Worm (Caenorhabditis elegans) whole organism, L1 larva: ENCODE results near the gene R10E4.11.

Source experiments
- ama-1 ChIP-seq: fragments of 150-350 bp; optimal IDR thresholded peaks from 2 replicates; lab custom pipeline; 2014
- jun-1 ChIP-seq: fragments of 150-350 bp; optimal IDR thresholded peaks from 2 replicates; lab custom pipeline; 2014; ENCODE audit warnings: missing biosample characterization, missing genetic modification reagents, missing genetic modification characterization
- lin-13 ChIP-seq: fragments of 150-350 bp; optimal IDR thresholded peaks from 2 replicates; lab custom pipeline; 2014; ENCODE audit warnings: missing biosample characterization, missing genetic modification reagents, missing genetic modification characterization
- lin-39 ChIP-seq: fragments of 150-350 bp; optimal IDR thresholded peaks from 2 replicates; lab custom pipeline; 2014; ENCODE audit warnings: missing biosample characterization, missing genetic modification reagents, missing genetic modification characterization
- lir-3 ChIP-seq: sonication (generic microtip); optimal IDR thresholded peaks from 2 replicates; lab custom pipeline; 2016; ENCODE audit warnings: mild to moderate bottlenecking, missing genetic modification characterization, moderate library complexity, missing compliant biosample characterization; ENCODE audit not compliant: poor library complexity
- mab-9 ChIP-seq: fragments of 200-800 bp; sonication (Bioruptor generic); IDR thresholded peaks from 2 replicates; pipeline ENCODE4 v1.3.6; 2022; ENCODE audit warnings: missing genetic modification reagents, missing genetic modification characterization, missing compliant biosample characterization
- nhr-12 ChIP-seq: sonication (generic microtip); optimal IDR thresholded peaks from 2 replicates; lab custom pipeline; 2017; ENCODE audit warnings: missing biosample characterization, missing genetic modification characterization
- nhr-28 ChIP-seq: fragments of 150-350 bp; optimal IDR thresholded peaks from 2 replicates; lab custom pipeline; 2014; ENCODE audit warnings: missing biosample characterization, missing genetic modification characterization
- nhr-90 ChIP-seq: sonication (generic microtip); optimal IDR thresholded peaks from 2 replicates; lab custom pipeline; 2016; ENCODE audit warnings: mild to moderate bottlenecking, missing genetic modification characterization, missing compliant biosample characterization; ENCODE audit not compliant: poor library complexity
- snpc-4 ChIP-seq: fragments of 150-350 bp; optimal IDR thresholded peaks from 2 replicates; lab custom pipeline; 2014; ENCODE audit warnings: missing biosample characterization, missing genetic modification characterization
- sox-4 ChIP-seq: sonication (generic microtip); optimal IDR thresholded peaks from 2 replicates; lab custom pipeline; 2016; ENCODE audit warnings: missing genetic modification characterization, missing compliant biosample characterization
- unc-62 ChIP-seq: fragments of 150-350 bp; optimal IDR thresholded peaks from 2 replicates; lab custom pipeline; 2014; ENCODE audit warnings: missing biosample characterization, missing genetic modification reagents, missing genetic modification characterization

DNA sequence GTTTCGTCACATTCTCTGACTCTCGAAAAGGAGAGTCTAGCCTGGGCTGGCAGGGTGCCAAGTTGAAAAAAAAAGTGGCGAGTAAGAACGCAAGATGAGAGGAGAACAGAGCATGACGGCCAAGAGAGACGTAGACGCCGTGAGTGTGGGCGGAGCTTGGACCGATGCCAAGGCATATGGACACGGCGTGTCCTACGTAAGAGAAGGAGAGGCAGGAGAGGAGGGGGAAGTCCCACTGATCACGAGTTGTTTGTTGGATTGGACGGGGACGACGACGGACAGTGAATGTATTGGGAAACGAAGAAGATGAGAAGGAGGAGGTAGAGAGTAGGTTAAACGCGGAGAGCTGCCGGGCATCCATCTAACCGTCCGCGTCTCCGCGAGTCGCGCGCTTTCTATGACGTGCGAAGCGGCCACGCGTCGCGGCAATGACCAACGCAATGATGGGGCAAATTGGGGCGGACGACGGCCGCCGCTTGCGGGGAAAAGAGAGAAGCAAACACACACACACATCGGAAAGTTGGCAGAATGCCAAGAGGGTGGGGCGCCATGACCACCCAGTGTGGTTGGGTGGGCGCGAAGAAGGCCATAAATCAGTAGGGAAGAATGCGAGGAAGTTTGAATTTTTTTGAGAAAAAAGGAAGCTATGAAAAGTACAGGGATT lies 18.8 kb downstream of the R10E4.11 start:
- TF ChIP-seq unc-62 (GFP tag; lab: Kevin White, UChicago) = peak; percentile 18
- peak; percentile 92 for TF ChIP-seq mab-9
- TF ChIP-seq nhr-28 (tag; lab: Kevin White, UChicago) = no peak
- peak; percentile 92 for TF ChIP-seq lir-3
- TF ChIP-seq lin-39 (tag; lab: Kevin White, UChicago) = peak; percentile 84
- peak; percentile 99 for TF ChIP-seq nhr-90 (tag; lab: Kevin White, UChicago)
- peak; percentile 48 for TF ChIP-seq ama-1 (lab: Kevin White, UChicago)
- TF ChIP-seq snpc-4 = peak; percentile 87
- TF ChIP-seq nhr-12 = no peak
- TF ChIP-seq sox-4 (tag; lab: Kevin White, UChicago) = peak; percentile 97
- peak; percentile 97 for TF ChIP-seq jun-1 (tag; lab: Kevin White, UChicago)
- TF ChIP-seq lin-13 (GFP tag; lab: Kevin White, UChicago) = peak; percentile 87
